Worm (Caenorhabditis elegans) whole organism, L3 larva: ENCODE measurements around the gene F46B3.14.

Experiments
- fkh-10 ChIP-seq: sonication (generic microtip); optimal IDR thresholded peaks from 2 replicates; lab custom pipeline; 2017; ENCODE audit warnings: missing biosample characterization, missing genetic modification reagents, missing genetic modification characterization
- nhr-11 ChIP-seq: fragments of 150-350 bp; optimal IDR thresholded peaks from 2 replicates; lab custom pipeline; 2014; ENCODE audit warnings: missing biosample characterization, missing genetic modification characterization
- snpc-4 ChIP-seq: fragments of 150-350 bp; optimal IDR thresholded peaks from 2 replicates; lab custom pipeline; 2014; ENCODE audit warnings: missing biosample characterization, missing genetic modification characterization

DNA sequence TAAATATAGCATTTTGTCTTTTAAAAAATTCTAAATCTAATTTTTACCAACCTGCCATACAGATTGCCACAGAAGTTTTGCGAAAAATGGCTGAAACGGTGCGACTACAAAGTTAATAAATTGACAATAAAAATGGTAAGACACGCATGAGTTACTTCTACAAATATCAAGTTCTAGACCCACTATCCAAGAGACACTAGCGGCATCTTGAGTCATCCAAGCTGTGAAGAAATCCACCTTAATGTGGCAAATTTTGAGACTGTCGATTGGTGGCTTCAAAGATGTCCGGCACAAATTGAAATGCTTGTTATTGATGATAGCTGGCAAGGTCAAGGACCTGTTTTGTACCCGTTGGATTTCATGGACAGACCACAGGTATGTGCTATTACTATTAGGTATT is 3.2 kb upstream of the F46B3.14 start, which contains the start of gene F46B3.16:
- TF ChIP-seq snpc-4 (tag; lab: Kevin White, UChicago), result no peak
- TF ChIP-seq nhr-11, result no peak
- TF ChIP-seq fkh-10, result no peak
